Fruit fly (Drosophila melanogaster) whole organism, prepupa: ENCODE measurements around the gene CtBP.
A peak's percentile ranks its signal among the peaks of the same experiment; 100 is the strongest.

ENCODE experiments used
- Blimp-1 ChIP-seq: fragments of 200-800 bp; sonication (Bioruptor generic); optimal IDR thresholded peaks from 3 replicates; lab custom pipeline; 2017; ENCODE audit warnings: missing biosample characterization, missing genetic modification characterization, mild to moderate bottlenecking, moderate library complexity, missing genetic modification reagents
- CG10631 ChIP-seq: fragments of 200-800 bp; sonication (Bioruptor generic); optimal IDR thresholded peaks from 2 replicates; lab custom pipeline; 2016; ENCODE audit warnings: missing biosample characterization, missing genetic modification characterization
- CG11294 ChIP-seq: fragments of 200-800 bp; sonication (Bioruptor generic); IDR thresholded peaks from 2 replicates; pipeline ENCODE4 v1.3.6; 2022; ENCODE audit warnings: missing biosample characterization, missing genetic modification characterization
- CG15336 ChIP-seq: fragments of 200-800 bp; sonication (Bioruptor generic); IDR thresholded peaks from 2 replicates; pipeline ENCODE4 v1.3.6; 2022; ENCODE audit warnings: missing biosample characterization, missing genetic modification characterization
- CG1621 ChIP-seq: fragments of 200-800 bp; sonication (Bioruptor generic); optimal IDR thresholded peaks from 3 replicates; lab custom pipeline; 2018; ENCODE audit warnings: missing biosample characterization, mild to moderate bottlenecking, missing genetic modification characterization
- CG3032 ChIP-seq: fragments of 200-800 bp; optimal IDR thresholded peaks from 2 replicates; lab custom pipeline; 2019; ENCODE audit warnings: missing biosample characterization, mild to moderate bottlenecking, missing genetic modification characterization, moderate library complexity
- CG32006 ChIP-seq: fragments of 200-800 bp; sonication (Bioruptor generic); optimal IDR thresholded peaks from 3 replicates; lab custom pipeline; 2017; ENCODE audit warnings: missing biosample characterization, mild to moderate bottlenecking, missing genetic modification characterization
- CG34406 ChIP-seq: fragments of 200-800 bp; sonication (Bioruptor generic); optimal IDR thresholded peaks from 3 replicates; lab custom pipeline; 2016; ENCODE audit warnings: missing biosample characterization, missing genetic modification characterization
- CG3919 ChIP-seq: fragments of 200-800 bp; sonication (Bioruptor generic); optimal IDR thresholded peaks from 3 replicates; lab custom pipeline; 2016; ENCODE audit warnings: missing biosample characterization, missing genetic modification characterization
- CG6163 ChIP-seq: fragments of 200-800 bp; sonication (Bioruptor generic); IDR thresholded peaks from 3 replicates; pipeline ENCODE4 v1.3.6; 2022; ENCODE audit warnings: missing biosample characterization, missing genetic modification characterization
- CG6276 ChIP-seq: fragments of 200-800 bp; sonication (Bioruptor generic); optimal IDR thresholded peaks from 2 replicates; lab custom pipeline; 2017; ENCODE audit warnings: missing biosample characterization, mild to moderate bottlenecking, missing genetic modification characterization
- CG6792 ChIP-seq: fragments of 200-800 bp; sonication (Bioruptor generic); optimal IDR thresholded peaks from 3 replicates; lab custom pipeline; 2016; ENCODE audit warnings: missing biosample characterization, missing genetic modification characterization
- CG7368 ChIP-seq: fragments of 200-800 bp; sonication (Bioruptor generic); optimal IDR thresholded peaks from 3 replicates; lab custom pipeline; 2016; ENCODE audit warnings: missing biosample characterization, missing genetic modification characterization
- CG8119 ChIP-seq: fragments of 200-800 bp; sonication (Bioruptor generic); IDR thresholded peaks from 3 replicates; pipeline ENCODE4 v1.3.6; 2022; ENCODE audit warnings: missing biosample characterization, missing genetic modification characterization
- CG8632 ChIP-seq: fragments of 200-800 bp; sonication (Bioruptor generic); optimal IDR thresholded peaks from 3 replicates; lab custom pipeline; 2016; ENCODE audit warnings: missing biosample characterization, missing genetic modification characterization
- Eip75B ChIP-seq: fragments of 200-800 bp; sonication (Bioruptor generic); optimal IDR thresholded peaks from 3 replicates; lab custom pipeline; 2016; ENCODE audit warnings: missing biosample characterization, missing genetic modification characterization
- Eip78C ChIP-seq: fragments of 200-800 bp; sonication (Bioruptor generic); peaks from one replicate; lab custom pipeline; 2016; ENCODE audit warnings: missing biosample characterization, missing genetic modification characterization
- Eip93F ChIP-seq: fragments of 200-800 bp; sonication (Bioruptor generic); optimal IDR thresholded peaks from 2 replicates; lab custom pipeline; 2016; ENCODE audit warnings: missing biosample characterization, mild to moderate bottlenecking, missing genetic modification characterization
- Hr39 ChIP-seq: fragments of 200-800 bp; sonication (Bioruptor generic); optimal IDR thresholded peaks from 2 replicates; lab custom pipeline; 2016; ENCODE audit warnings: missing biosample characterization, missing genetic modification characterization
- Met ChIP-seq: fragments of 200-800 bp; sonication (Bioruptor generic); optimal IDR thresholded peaks from 3 replicates; lab custom pipeline; 2016; ENCODE audit warnings: missing biosample characterization, missing genetic modification characterization
- OdsH ChIP-seq: fragments of 200-800 bp; sonication (Bioruptor generic); optimal IDR thresholded peaks from 3 replicates; lab custom pipeline; 2016; ENCODE audit warnings: missing biosample characterization, missing genetic modification characterization
- Sox14 ChIP-seq: fragments of 200-800 bp; sonication (Bioruptor generic); optimal IDR thresholded peaks from 3 replicates; lab custom pipeline; 2016; ENCODE audit warnings: missing biosample characterization, missing genetic modification characterization
- Sox15 ChIP-seq: fragments of 200-800 bp; sonication (Bioruptor generic); optimal IDR thresholded peaks from 3 replicates; lab custom pipeline; 2016; ENCODE audit warnings: missing biosample characterization, missing genetic modification characterization
- cyc ChIP-seq: fragments of 200-800 bp; sonication (Bioruptor generic); optimal IDR thresholded peaks from 3 replicates; lab custom pipeline; 2016; ENCODE audit warnings: missing biosample characterization, missing genetic modification characterization
- dac ChIP-seq: fragments of 200-800 bp; sonication (Bioruptor generic); optimal IDR thresholded peaks from 2 replicates; lab custom pipeline; 2017; ENCODE audit warnings: missing biosample characterization, mild to moderate bottlenecking, missing genetic modification characterization
- eg ChIP-seq: fragments of 200-800 bp; sonication (Bioruptor generic); IDR thresholded peaks from 3 replicates; pipeline ENCODE4 v1.3.6; 2022; ENCODE audit warnings: missing biosample characterization, missing genetic modification characterization
- esn ChIP-seq: fragments of 200-800 bp; sonication (Bioruptor generic); optimal IDR thresholded peaks from 2 replicates; lab custom pipeline; 2016; ENCODE audit warnings: missing biosample characterization, mild to moderate bottlenecking, missing genetic modification characterization, moderate library complexity
- fd59A ChIP-seq: fragments of 200-800 bp; sonication (Bioruptor generic); optimal IDR thresholded peaks from 2 replicates; lab custom pipeline; 2017; ENCODE audit warnings: missing biosample characterization, mild to moderate bottlenecking, missing genetic modification characterization, missing genetic modification reagents
- fd85E ChIP-seq: fragments of 200-800 bp; sonication (Bioruptor generic); optimal IDR thresholded peaks from 3 replicates; lab custom pipeline; 2016; ENCODE audit warnings: missing biosample characterization, missing genetic modification characterization
- fkh ChIP-seq: fragments of 200-800 bp; sonication (Bioruptor generic); optimal IDR thresholded peaks from 3 replicates; lab custom pipeline; 2017; ENCODE audit warnings: missing biosample characterization, mild to moderate bottlenecking, missing genetic modification characterization, moderate library complexity
- pdm3 ChIP-seq: fragments of 200-800 bp; sonication (Bioruptor generic); optimal IDR thresholded peaks from 3 replicates; lab custom pipeline; 2016; ENCODE audit warnings: missing biosample characterization, missing genetic modification characterization
- ss ChIP-seq, 2 experiments: fragments of 200-800 bp; sonication (Bioruptor generic); optimal IDR thresholded peaks; 2 replicates in 1 of 2; 3 replicates in 1 of 2; lab custom pipeline; 2017 to 2018; ENCODE audit warnings: mild to moderate bottlenecking in 2 of 2, missing biosample characterization in 2 of 2, missing genetic modification characterization in 2 of 2, moderate library complexity in 1 of 2
- svp ChIP-seq: fragments of 200-800 bp; sonication (Bioruptor generic); peaks from one replicate; lab custom pipeline; 2016; ENCODE audit warnings: missing biosample characterization, missing genetic modification characterization
- topi ChIP-seq: fragments of 200-800 bp; sonication (Bioruptor generic); optimal IDR thresholded peaks from 3 replicates; lab custom pipeline; 2016; ENCODE audit warnings: missing biosample characterization, missing genetic modification characterization
- vri ChIP-seq: fragments of 200-800 bp; sonication (Bioruptor generic); optimal IDR thresholded peaks from 3 replicates; lab custom pipeline; 2016; ENCODE audit warnings: missing biosample characterization, mild to moderate bottlenecking, missing genetic modification characterization

Gene CtBP

dm6 chr3R:12982167-12982981 lies 29.1 kb upstream of the CtBP start (continued):
- TF ChIP-seq CG8119 = peak; percentile 71
- TF ChIP-seq Hr39 (GFP tag; lab: Kevin White, UChicago) = peak; percentile 50
- TF ChIP-seq CG7368 = no peak
- peak; percentile 40 for TF ChIP-seq Sox15 (GFP tag; lab: Kevin White, UChicago)
- TF ChIP-seq CG3919 (GFP tag; lab: Kevin White, UChicago) = no peak
- peak; percentile 51 for TF ChIP-seq svp
- peak; percentile 43 for TF ChIP-seq Eip93F (GFP tag; lab: Kevin White, UChicago)
- peak; percentile 65 for TF ChIP-seq Met (GFP tag; lab: Kevin White, UChicago)
- TF ChIP-seq pdm3 (GFP tag; lab: Kevin White, UChicago) = peak; percentile 75
- peak; percentile 50 for TF ChIP-seq CG15336 (GFP tag; lab: Robert Waterston, UW)

dm6 chr3R:12982982-12983633 lies 28.3 kb upstream of the CtBP start:
- TF ChIP-seq svp = peak; percentile 36
- TF ChIP-seq CG11294 (GFP tag; lab: Robert Waterston, UW) = no peak
- TF ChIP-seq vri = peak; percentile 36
- TF ChIP-seq eg (GFP tag; lab: Robert Waterston, UW) = peak; percentile 55; the same call in 2 of the 3 replicates
- TF ChIP-seq fkh (GFP tag; lab: Kevin White, UChicago) = peak; percentile 45
- no peak for TF ChIP-seq fd59A
- no peak for TF ChIP-seq CG6276 (GFP tag; lab: Kevin White, UChicago)
- no peak for TF ChIP-seq ss (GFP tag; optimal IDR thresholded peaks at IDR 0.05; lab: Kevin White, UChicago)
- peak; percentile 41; the same call in 1 of the 2 replicates for TF ChIP-seq CG15336 (GFP tag; lab: Robert Waterston, UW)
- TF ChIP-seq CG8119 = peak; percentile 13; the same call in 1 of the 3 replicates
- no peak for TF ChIP-seq CG8632 (GFP tag; lab: Kevin White, UChicago)

dm6 chr3R:12985828-12986530 lies 25.5 kb upstream of the CtBP start, which contains the start of gene CG31342:
Gene CG31342, plus strand, starts transcription at chr3R:12986041.
- TF ChIP-seq svp (peak; percentile 48), Eip78C (GFP tag; lab: Kevin White, UChicago) (no peak), fd59A (no peak), cyc (GFP tag; lab: Kevin White, UChicago) (peak; percentile 1), CG3919 (GFP tag; lab: Kevin White, UChicago) (no peak), fd85E (no peak), CG3032 (tag; lab: Kevin White, UChicago) (peak; percentile 57), esn (peak; percentile 52), CG6792 (GFP tag; lab: Kevin White, UChicago) (no peak), CG8119 (peak; percentile 41; the same call in 2 of the 3 replicates), vri (no peak), dac (GFP tag; lab: Kevin White, UChicago) (no peak), CG32006 (no peak), CG15336 (GFP tag; lab: Robert Waterston, UW) (peak; percentile 67)

- TF ChIP-seq CG6163 (no peak), CG10631 (GFP tag; lab: Kevin White, UChicago) (no peak), CG3919 (GFP tag; lab: Kevin White, UChicago) (no peak), Blimp-1 (GFP tag; lab: Kevin White, UChicago) (no peak), CG1621 (tag; lab: Kevin White, UChicago) (no peak), Eip75B (GFP tag; lab: Kevin White, UChicago) (no peak), OdsH (GFP tag; lab: Kevin White, UChicago) (no peak), topi (GFP tag; lab: Kevin White, UChicago) (no peak), CG34406 (no peak), eg (GFP tag; lab: Robert Waterston, UW) (no peak), cyc (GFP tag; lab: Kevin White, UChicago) (no peak), Eip78C (GFP tag; lab: Kevin White, UChicago) (no peak), Sox14 (GFP tag; lab: Kevin White, UChicago) (no peak), Hr39 (GFP tag; lab: Kevin White, UChicago) (no peak), CG15336 (GFP tag; lab: Robert Waterston, UW) (no peak)
Measured at dm6 chr3R:12988411-12988810, 23.0 kb upstream of the CtBP start, which contains the start of gene CG14383. Gene CG14383, minus strand, starts transcription at chr3R:12988511.
